Worm (Caenorhabditis elegans) whole organism, midembryonic: ENCODE data around the gene srbc-17.

Source experiments
- cog-1 ChIP-seq: sonication (generic microtip); optimal IDR thresholded peaks from 2 replicates; lab custom pipeline; 2016; ENCODE audit warnings: missing genetic modification characterization, missing compliant biosample characterization
- flt-1 ChIP-seq: fragments of 200-800 bp; sonication (Bioruptor generic); IDR thresholded peaks from 2 replicates; pipeline ENCODE4 v1.3.6; 2022; ENCODE audit warnings: missing genetic modification characterization, missing compliant biosample characterization
- klf-2 ChIP-seq: fragments of 200-800 bp; sonication (Bioruptor generic); conservative IDR thresholded peaks from 2 replicates; pipeline ENCODE4 v1.3.6; 2022; ENCODE audit warnings: missing genetic modification reagents, missing genetic modification characterization, missing compliant biosample characterization
- med-1 ChIP-seq: sonication (generic microtip); optimal IDR thresholded peaks from 2 replicates; lab custom pipeline; 2017; ENCODE audit warnings: missing genetic modification characterization, mild to moderate bottlenecking, missing compliant biosample characterization, antibody characterized with exemption, missing genetic modification reagents; ENCODE audit not compliant: insufficient read depth
- tab-1 ChIP-seq: fragments of 200-800 bp; sonication (Bioruptor generic); IDR thresholded peaks from 2 replicates; pipeline ENCODE4 v1.3.6; 2022; ENCODE audit warnings: missing genetic modification characterization, missing compliant biosample characterization
- ztf-29 ChIP-seq: fragments of 200-800 bp; sonication (Bioruptor generic); IDR thresholded peaks from 2 replicates; pipeline ENCODE4 v1.3.6; 2022; ENCODE audit warnings: missing genetic modification reagents, missing genetic modification characterization, missing compliant biosample characterization

ce11 chrV:2191122-2191521, 13.6 kb downstream of the srbc-17 start, which contains the start of gene srbc-42:
- TF ChIP-seq tab-1 (GFP tag; lab: Robert Waterston, UW) (no peak), klf-2 (GFP tag; lab: Robert Waterston, UW) (no peak), med-1 (GFP tag; lab: Kevin White, UChicago) (no peak), cog-1 (tag; lab: Kevin White, UChicago) (no peak), flt-1 (GFP tag; lab: Robert Waterston, UW) (no peak), ztf-29 (GFP tag; lab: Robert Waterston, UW) (no peak)
